Worm (Caenorhabditis elegans): ENCODE measurements around the gene nspc-3.

DNA sequence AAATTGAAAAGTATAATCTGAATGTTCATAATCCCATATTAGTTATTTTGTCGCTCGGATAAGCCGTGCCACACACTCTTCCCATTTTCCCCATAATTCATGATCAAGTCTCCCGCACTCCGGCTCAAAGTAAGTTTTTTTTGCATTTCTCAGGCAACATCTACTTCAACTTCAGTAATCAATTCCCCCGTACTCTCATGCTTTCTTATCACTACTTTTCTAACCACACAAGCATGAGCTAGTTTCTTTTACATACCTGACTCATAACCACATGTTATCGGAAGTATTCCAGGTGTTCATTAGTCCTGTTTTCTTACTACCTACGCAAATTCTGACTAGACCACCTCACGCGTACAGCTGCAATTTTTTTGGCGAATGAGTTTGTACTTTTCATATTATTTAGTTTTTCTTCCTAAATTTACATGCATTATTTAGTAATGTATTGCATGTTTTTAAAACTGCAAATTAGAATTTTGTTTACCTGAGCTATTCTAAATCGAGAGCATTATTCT lies 29.7 kb downstream of the nspc-3 start:
- TF ChIP-seq ztf-29 (GFP tag; IDR thresholded peaks at IDR 0.05) (no peak), med-1 (GFP tag; optimal IDR thresholded peaks at IDR 0.05; ENCODE audit: insufficient read depth) (no peak), flt-1 (GFP tag; IDR thresholded peaks at IDR 0.05) (no peak), cog-1 (tag; optimal IDR thresholded peaks at IDR 0.05) (no peak), tab-1 (GFP tag; IDR thresholded peaks at IDR 0.05) (no peak), ref-1 (GFP tag; conservative IDR thresholded peaks at IDR 0.05) (no peak), ztf-23 (GFP tag; IDR thresholded peaks at IDR 0.05) (no peak)

Data from whole organism, midembryonic.